Fruit fly (Drosophila melanogaster) whole organism, embryonic: ENCODE results near the gene CG13694.

Experiments
- BtbVII ChIP-seq: fragments of 200-800 bp; sonication (Bioruptor generic); optimal IDR thresholded peaks from 3 replicates; lab custom pipeline; 2017; ENCODE audit warnings: missing biosample characterization, mild to moderate bottlenecking, missing genetic modification characterization
- Sox100B ChIP-seq: fragments of 200-800 bp; sonication (Bioruptor generic); optimal IDR thresholded peaks from 3 replicates; lab custom pipeline; 2018; ENCODE audit warnings: missing biosample characterization, mild to moderate bottlenecking, missing genetic modification characterization
- en ChIP-seq: fragments of 200-800 bp; sonication (Bioruptor generic); optimal IDR thresholded peaks from 2 replicates; lab custom pipeline; 2016; ENCODE audit warnings: missing biosample characterization, missing genetic modification characterization
- nerfin-1 ChIP-seq: fragments of 200-800 bp; sonication (Bioruptor generic); optimal IDR thresholded peaks from 3 replicates; lab custom pipeline; 2019; ENCODE audit warnings: missing biosample characterization, mild to moderate bottlenecking, missing genetic modification characterization, moderate library complexity

DNA sequence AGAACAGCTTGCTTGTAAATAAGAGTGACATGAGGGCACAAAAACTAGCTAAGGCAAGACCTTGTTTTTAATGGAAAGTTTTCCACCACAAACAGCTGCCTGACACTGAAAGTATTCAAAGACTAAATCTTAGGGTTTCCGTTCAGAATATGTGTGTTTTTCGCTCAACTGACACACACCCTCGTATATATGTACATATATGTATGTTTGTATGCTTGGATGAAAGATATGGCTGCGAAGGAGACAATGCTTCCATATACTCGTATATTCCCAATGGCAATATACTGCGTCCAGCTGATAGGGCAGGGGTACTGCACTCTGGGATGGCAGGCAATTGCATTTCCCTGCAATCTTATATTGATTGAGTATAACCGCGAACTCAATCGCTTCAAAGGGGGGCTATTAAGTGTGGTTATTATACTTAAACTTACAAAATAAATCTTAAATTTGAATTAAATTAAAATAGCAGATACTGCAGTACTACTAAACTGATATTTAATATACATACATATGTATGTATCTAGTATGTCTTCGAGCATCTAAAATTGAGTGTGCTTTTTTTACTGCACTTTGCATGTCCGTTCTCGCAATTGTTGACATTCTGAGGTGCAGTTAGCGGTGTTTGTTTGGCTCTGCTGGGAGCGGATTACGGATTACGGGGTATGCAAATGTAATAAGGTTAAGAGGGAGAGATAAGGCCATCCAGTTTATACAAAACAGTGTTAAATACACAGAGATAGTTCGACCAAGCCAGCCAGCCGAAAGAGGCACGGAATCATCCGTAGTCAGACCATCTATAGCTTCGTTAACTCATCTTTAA, 18.5 kb upstream of the CG13694 start:
- TF ChIP-seq nerfin-1: no peak
- no peak for TF ChIP-seq en
- no peak for TF ChIP-seq Sox100B (GFP tag; lab: Kevin White, UChicago)
- no peak for TF ChIP-seq BtbVII (GFP tag; lab: Kevin White, UChicago)
